Worm (Caenorhabditis elegans) whole organism, young adult: ENCODE data around the gene rbm-42.

ENCODE experiments used
- F37B4.10 ChIP-seq: fragments of 200-800 bp; sonication (Bioruptor generic); IDR thresholded peaks from 2 replicates; pipeline ENCODE4 v1.3.6; 2022; ENCODE audit warnings: missing genetic modification characterization, missing compliant biosample characterization
- ZK185.1 ChIP-seq: sonication (generic microtip); optimal IDR thresholded peaks from 2 replicates; lab custom pipeline; 2016; ENCODE audit warnings: mild to moderate bottlenecking, missing genetic modification characterization, missing compliant biosample characterization; ENCODE audit not compliant: poor library complexity, severe bottlenecking
- him-1 ChIP-seq: sonication (generic microtip); optimal IDR thresholded peaks from 2 replicates; lab custom pipeline; 2016; ENCODE audit warnings: missing genotype, missing genetic modification reagents, missing genetic modification characterization, missing compliant biosample characterization
- mxl-1 ChIP-seq: sonication (generic microtip); optimal IDR thresholded peaks from 2 replicates; lab custom pipeline; 2016; ENCODE audit warnings: missing genetic modification characterization, missing compliant biosample characterization

- TF ChIP-seq F37B4.10 (GFP tag; lab: Robert Waterston, UW) (no peak), him-1 (tag; lab: Kevin White, UChicago) (no peak), ZK185.1 (tag; lab: Kevin White, UChicago) (no peak), mxl-1 (tag; lab: Kevin White, UChicago) (no peak)
Measured at ce11 chrIII:5146749-5147148, 6.3 kb downstream of the rbm-42 start.
